Worm (Caenorhabditis elegans) whole organism, L4 larva: ENCODE data around the gene mrps-26.

Experiments used
- F26F4.8 ChIP-seq: fragments of 200-800 bp; sonication (Bioruptor generic); conservative IDR thresholded peaks from 2 replicates; pipeline ENCODE4 v1.3.6; 2022; ENCODE audit warnings: missing genetic modification characterization, missing compliant biosample characterization
- F44E2.7 ChIP-seq: fragments of 200-800 bp; sonication (Bioruptor generic); IDR thresholded peaks from 2 replicates; pipeline ENCODE4 v2.1.2; 2022; ENCODE audit warnings: missing genetic modification characterization, missing compliant biosample characterization
- T26A8.4 ChIP-seq: fragments of 200-800 bp; sonication (Bioruptor generic); IDR thresholded peaks from 2 replicates; pipeline ENCODE4 v1.3.6; 2022; ENCODE audit warnings: missing genetic modification characterization, missing compliant biosample characterization
- Y105C5A.15 ChIP-seq: fragments of 200-800 bp; sonication (Bioruptor generic); IDR thresholded peaks from 2 replicates; pipeline ENCODE4 v1.3.6; 2022; ENCODE audit warnings: missing genetic modification characterization, missing compliant biosample characterization
- Y48G9A.11 ChIP-seq: fragments of 200-800 bp; sonication (Bioruptor generic); IDR thresholded peaks from 2 replicates; pipeline ENCODE4 v1.3.6; 2022; ENCODE audit warnings: missing genetic modification reagents, missing genetic modification characterization, missing compliant biosample characterization
- ama-1 ChIP-seq: fragments of 150-350 bp; optimal IDR thresholded peaks from 2 replicates; lab custom pipeline; 2014; ENCODE audit warnings: inconsistent platforms, mixed read lengths
- attf-4 ChIP-seq: sonication (generic microtip); optimal IDR thresholded peaks from 3 replicates; lab custom pipeline; 2017; ENCODE audit warnings: missing biosample characterization, missing genetic modification characterization
- ceh-28 ChIP-seq: fragments of 150-350 bp; optimal IDR thresholded peaks from 2 replicates; lab custom pipeline; 2014; ENCODE audit warnings: missing biosample characterization, missing genetic modification reagents, missing genetic modification characterization
- ceh-82 ChIP-seq: sonication (generic microtip); optimal IDR thresholded peaks from 2 replicates; lab custom pipeline; 2017; ENCODE audit warnings: missing biosample characterization, missing genetic modification characterization
- daf-16 ChIP-seq, 3 experiments: sonication (generic microtip); optimal IDR thresholded peaks; 2 replicates each; lab custom pipeline; 2016 to 2017; ENCODE audit warnings: missing genetic modification characterization in 3 of 3, missing genetic modification reagents in 3 of 3, mild to moderate bottlenecking in 2 of 3, missing compliant biosample characterization in 2 of 3, missing biosample characterization in 1 of 3, moderate library complexity in 1 of 3
- daf-8 ChIP-seq: fragments of 200-800 bp; sonication (Bioruptor generic); IDR thresholded peaks from 2 replicates; pipeline ENCODE4 v1.3.6; 2022; ENCODE audit warnings: missing genetic modification characterization, missing compliant biosample characterization
- dpl-1 ChIP-seq: fragments of 150-350 bp; optimal IDR thresholded peaks from 2 replicates; lab custom pipeline; 2014; ENCODE audit warnings: missing biosample characterization, missing genetic modification reagents, missing genetic modification characterization
- dve-1 ChIP-seq: sonication (generic microtip); optimal IDR thresholded peaks from 2 replicates; lab custom pipeline; 2017; ENCODE audit warnings: antibody characterized with exemption, mild to moderate bottlenecking, missing genetic modification characterization, missing compliant biosample characterization; ENCODE audit not compliant: insufficient read depth
- hlh-30 ChIP-seq: sonication (generic microtip); optimal IDR thresholded peaks from 2 replicates; lab custom pipeline; 2017; ENCODE audit warnings: antibody characterized with exemption, mild to moderate bottlenecking, missing genetic modification characterization, missing compliant biosample characterization; ENCODE audit not compliant: insufficient read depth
- hmg-1.1 ChIP-seq: fragments of 200-800 bp; sonication (Bioruptor generic); IDR thresholded peaks from 2 replicates; pipeline ENCODE4 v1.3.6; 2022; ENCODE audit warnings: missing genetic modification reagents, missing genetic modification characterization, missing compliant biosample characterization
- lim-7 ChIP-seq: fragments of 200-800 bp; sonication (Bioruptor generic); IDR thresholded peaks from 2 replicates; pipeline ENCODE4 v1.3.6; 2022; ENCODE audit warnings: missing genetic modification characterization, missing compliant biosample characterization
- lin-29 ChIP-seq: fragments of 200-800 bp; sonication (Bioruptor generic); IDR thresholded peaks from 2 replicates; pipeline ENCODE4 v1.3.6; 2022; ENCODE audit warnings: missing genetic modification reagents, missing genetic modification characterization, missing compliant biosample characterization
- lin-38 ChIP-seq: fragments of 200-800 bp; sonication (Bioruptor generic); IDR thresholded peaks from 2 replicates; pipeline ENCODE4 v1.3.6; 2022; ENCODE audit warnings: missing genetic modification reagents, missing genetic modification characterization, missing compliant biosample characterization
- lin-39 ChIP-seq: fragments of 150-350 bp; optimal IDR thresholded peaks from 2 replicates; lab custom pipeline; 2014; ENCODE audit warnings: missing biosample characterization, missing genetic modification reagents, missing genetic modification characterization
- lir-3 ChIP-seq: sonication (generic microtip); optimal IDR thresholded peaks from 2 replicates; lab custom pipeline; 2016; ENCODE audit warnings: mild to moderate bottlenecking, missing genetic modification characterization, missing compliant biosample characterization
- lsy-2 ChIP-seq, 2 experiments: fragments of 150-350 bp in 1 of 2; sonication (generic microtip) in 1 of 2; optimal IDR thresholded peaks; 2 replicates each; lab custom pipeline; 2014 to 2017; ENCODE audit warnings: missing biosample characterization in 2 of 2, missing genetic modification characterization in 2 of 2
- mep-1 ChIP-seq: fragments of 150-350 bp; sonication (generic microtip); optimal IDR thresholded peaks from 3 replicates; lab custom pipeline; 2014; ENCODE audit warnings: missing biosample characterization, missing genetic modification characterization
- mes-2 ChIP-seq: sonication (generic microtip); optimal IDR thresholded peaks from 2 replicates; lab custom pipeline; 2016; ENCODE audit warnings: missing genotype, mild to moderate bottlenecking, missing genetic modification characterization, missing compliant biosample characterization; ENCODE audit not compliant: poor library complexity, severe bottlenecking
- nhr-102 ChIP-seq: sonication (generic microtip); optimal IDR thresholded peaks from 2 replicates; lab custom pipeline; 2016; ENCODE audit warnings: mild to moderate bottlenecking, missing genetic modification characterization, moderate library complexity, missing compliant biosample characterization
- nhr-111 ChIP-seq: fragments of 200-800 bp; sonication (Bioruptor generic); optimal IDR thresholded peaks from 2 replicates; lab custom pipeline; 2018; ENCODE audit warnings: mild to moderate bottlenecking, missing genetic modification characterization, missing compliant biosample characterization
- nhr-42 ChIP-seq: fragments of 200-800 bp; sonication (Bioruptor generic); IDR thresholded peaks from 2 replicates; pipeline ENCODE4 v1.3.6; 2022; ENCODE audit warnings: missing genetic modification characterization, missing compliant biosample characterization
- nhr-6 ChIP-seq: fragments of 150-350 bp; optimal IDR thresholded peaks from 2 replicates; lab custom pipeline; 2014; ENCODE audit warnings: missing biosample characterization, missing genetic modification characterization
- pha-4 ChIP-seq, 2 experiments: fragments of 150-350 bp in 1 of 2; fragments of 200-800 bp in 1 of 2; sonication (Bioruptor generic) in 1 of 2; IDR thresholded peaks in 1 of 2; optimal IDR thresholded peaks in 1 of 2; 2 replicates each; pipeline versions ENCODE4 v1.3.6 to Lab custom; 2014 to 2022; ENCODE audit warnings: missing genetic modification characterization in 2 of 2, missing genetic modification reagents in 2 of 2, missing biosample characterization in 1 of 2, missing compliant biosample characterization in 1 of 2
- php-3 ChIP-seq: fragments of 200-800 bp; sonication (Bioruptor generic); IDR thresholded peaks from 2 replicates; pipeline ENCODE4 v1.3.6; 2022; ENCODE audit warnings: missing genetic modification reagents, missing genetic modification characterization, missing compliant biosample characterization
- rbr-2 ChIP-seq: sonication (generic microtip); optimal IDR thresholded peaks from 2 replicates; lab custom pipeline; 2016; ENCODE audit warnings: missing genotype, missing genetic modification characterization, missing compliant biosample characterization
- skn-1 ChIP-seq: fragments of 150-350 bp; optimal IDR thresholded peaks from 2 replicates; lab custom pipeline; 2014; ENCODE audit warnings: missing biosample characterization, missing genetic modification characterization
- snpc-1.2 ChIP-seq: fragments of 200-800 bp; sonication (Bioruptor generic); IDR thresholded peaks from 2 replicates; pipeline ENCODE4 v1.3.6; 2022; ENCODE audit warnings: missing genetic modification reagents, missing genetic modification characterization, missing compliant biosample characterization
- spr-1 ChIP-seq: sonication (generic microtip); optimal IDR thresholded peaks from 2 replicates; lab custom pipeline; 2016; ENCODE audit warnings: mild to moderate bottlenecking, missing genetic modification characterization, missing compliant biosample characterization
- spr-3 ChIP-seq: fragments of 200-800 bp; sonication (Bioruptor generic); optimal IDR thresholded peaks from 2 replicates; lab custom pipeline; 2018; ENCODE audit warnings: mild to moderate bottlenecking, missing genetic modification characterization, missing compliant biosample characterization
- tra-1 ChIP-seq: fragments of 200-800 bp; sonication (Bioruptor generic); IDR thresholded peaks from 2 replicates; pipeline ENCODE4 v1.3.6; 2022; ENCODE audit warnings: missing genetic modification reagents, missing genetic modification characterization, missing compliant biosample characterization
- unc-62 ChIP-seq, 3 experiments: fragments of 150-350 bp in 1 of 3; sonication (generic microtip); optimal IDR thresholded peaks in 2 of 3; peaks in 1 of 3; 1 replicate in 1 of 3; 2 replicates in 2 of 3; lab custom pipeline; 2014 to 2017; ENCODE audit warnings: missing biosample characterization in 3 of 3, missing genetic modification characterization in 3 of 3, missing genetic modification reagents in 3 of 3, missing genotype in 1 of 3
- zfp-3 ChIP-seq: fragments of 200-800 bp; sonication (Bioruptor generic); conservative IDR thresholded peaks from 2 replicates; pipeline ENCODE4 v1.3.6; 2022; ENCODE audit warnings: missing genetic modification reagents, missing genetic modification characterization, missing compliant biosample characterization
- ztf-7 ChIP-seq: fragments of 150-350 bp; optimal IDR thresholded peaks from 2 replicates; lab custom pipeline; 2014; ENCODE audit warnings: missing biosample characterization, missing genetic modification characterization

The mrps-26 gene

DNA sequence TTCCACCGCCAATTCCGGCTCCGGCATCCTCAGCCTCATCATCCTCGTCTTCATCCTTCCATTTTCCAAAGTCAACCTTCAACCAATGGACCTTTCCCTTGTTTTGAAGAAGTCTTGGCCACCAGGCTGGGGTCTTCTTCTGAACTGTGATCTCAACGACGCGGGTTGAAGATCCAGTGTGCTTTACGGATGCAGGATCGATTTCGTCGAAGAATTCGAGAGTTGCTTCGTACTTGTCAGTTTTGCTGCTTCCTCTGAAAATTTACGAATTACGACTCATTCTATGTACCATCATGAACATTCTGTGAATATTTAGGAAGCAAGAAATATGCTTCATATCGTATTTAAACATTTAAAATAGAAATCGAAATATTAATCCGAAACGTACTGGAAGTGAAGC is 39.8 kb downstream of the mrps-26 start:
- 0 out of 2 replicates have a peak, but pooled peaks have one; percentile 27 for TF ChIP-seq zfp-3 (GFP tag; lab: Robert Waterston, UW)
- TF ChIP-seq attf-4 (tag; lab: Kevin White, UChicago): no peak
- TF ChIP-seq T26A8.4 (GFP tag; lab: Robert Waterston, UW): 0 out of 2 replicates have a peak, but pooled peaks have one; percentile 27

- no peak for TF ChIP-seq attf-4 (tag; lab: Kevin White, UChicago)
- TF ChIP-seq hlh-30: peak; percentile 10
- TF ChIP-seq mep-1: peak; percentile 44
- TF ChIP-seq lsy-2 (tag; optimal IDR thresholded peaks at IDR 0.05; lab: Kevin White, UChicago): peak in 1 of 2 experiments; percentile 77
- TF ChIP-seq F44E2.7 (GFP tag; lab: Robert Waterston, UW): no peak
- TF ChIP-seq dve-1 (tag; lab: Kevin White, UChicago): peak; percentile 25
- peak in 1 of 2 experiments; percentile 50 for TF ChIP-seq unc-62 (GFP tag; optimal IDR thresholded peaks at IDR 0.05 in 1 of 2; lab: Kevin White, UChicago)
- no peak for TF ChIP-seq unc-62 (tag; optimal IDR thresholded peaks at IDR 0.05; lab: Kevin White, UChicago)
- TF ChIP-seq skn-1: no peak
- peak; percentile 25 for TF ChIP-seq rbr-2 (tag; lab: Kevin White, UChicago)
- TF ChIP-seq daf-8 (GFP tag; lab: Robert Waterston, UW): no peak
- TF ChIP-seq mes-2: peak; percentile 71
- TF ChIP-seq spr-3: no peak
- peak; percentile 17 for TF ChIP-seq ztf-7 (tag; lab: Kevin White, UChicago)
- no peak for TF ChIP-seq pha-4 (GFP tag; IDR thresholded peaks at IDR 0.05; lab: Robert Waterston, UW)
- peak; percentile 75 for TF ChIP-seq pha-4 (tag; optimal IDR thresholded peaks at IDR 0.05; lab: Kevin White, UChicago)
- TF ChIP-seq dpl-1 (GFP tag; lab: Kevin White, UChicago): peak; percentile 60
- no peak for TF ChIP-seq daf-16 (GFP tag; optimal IDR thresholded peaks at IDR 0.05; lab: Kevin White, UChicago)
- peak; percentile 24 for TF ChIP-seq daf-16 (tag; optimal IDR thresholded peaks at IDR 0.05; lab: Kevin White, UChicago)
Measured at ce11 chrIII:5274715-5275355, 40.4 kb downstream of the mrps-26 start, which contains the start of the genes daf-41 and toc-1. TSS of gene daf-41 (minus strand) at chrIII:5274765. TSS of gene toc-1 (plus strand) at chrIII:5275251.

DNA sequence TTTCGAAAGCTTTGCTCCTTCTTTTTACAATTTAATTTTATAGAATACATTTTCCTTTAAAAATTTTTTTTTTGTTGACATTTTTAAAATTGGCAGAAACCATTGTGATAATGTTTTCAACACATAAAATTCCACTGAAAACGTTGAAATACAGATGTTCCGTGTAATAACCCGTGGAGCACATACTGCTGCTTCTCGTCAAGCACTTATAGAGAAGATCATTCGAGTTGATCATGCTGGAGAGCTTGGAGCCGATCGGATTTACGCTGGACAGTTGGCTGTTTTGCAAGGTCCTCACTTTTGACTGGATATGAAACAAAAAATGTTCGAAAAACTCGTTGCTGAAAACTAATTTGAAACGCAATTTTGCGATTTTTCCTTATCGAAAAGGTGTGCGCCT is 43.3 kb downstream of the mrps-26 start, which contains the start of gene clk-1:
TSS of gene clk-1 (plus strand) at position 155 of the 400 bp plus-strand sequence.
- TF ChIP-seq F26F4.8 (GFP tag; lab: Robert Waterston, UW) (0 out of 2 replicates have a peak, but pooled peaks have one; percentile 56), unc-62 (GFP tag; optimal IDR thresholded peaks at IDR 0.05 in 1 of 2; lab: Kevin White, UChicago) (peak in 1 of 2 experiments; percentile 24), unc-62 (tag; optimal IDR thresholded peaks at IDR 0.05; lab: Kevin White, UChicago) (no peak), ama-1 (lab: Kevin White, UChicago) (peak; percentile 50), nhr-111 (GFP tag; lab: Kevin White, UChicago) (peak; percentile 31), nhr-102 (tag; lab: Kevin White, UChicago) (peak; percentile 13), nhr-42 (peak; percentile 50; the same call in 1 of the 2 replicates), Y48G9A.11 (0 out of 2 replicates have a peak, but pooled peaks have one; percentile 7), lin-39 (no peak), lin-38 (GFP tag; lab: Robert Waterston, UW) (no peak), dve-1 (tag; lab: Kevin White, UChicago) (no peak), Y105C5A.15 (GFP tag; lab: Robert Waterston, UW) (0 out of 2 replicates have a peak, but pooled peaks have one; percentile 12)

DNA sequence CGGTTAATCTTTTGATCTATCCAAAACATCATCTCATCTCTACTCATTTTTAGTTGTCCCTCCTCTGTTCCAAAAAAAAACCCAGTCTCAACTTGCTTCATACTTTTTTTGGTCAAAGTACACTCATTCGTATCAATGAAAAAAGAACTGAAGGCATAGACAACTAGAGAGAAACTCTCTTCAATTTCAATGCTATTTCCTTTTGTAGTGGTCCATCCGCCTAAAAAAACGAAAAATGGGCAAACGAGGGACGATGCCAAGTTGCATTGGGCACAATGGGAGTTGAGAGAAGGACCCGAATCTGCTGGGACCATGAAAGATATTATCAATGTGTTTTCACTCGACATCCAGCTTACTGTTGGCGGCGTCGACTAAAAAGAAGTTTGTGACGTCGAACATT is 45.8 kb downstream of the mrps-26 start:
- TF ChIP-seq lir-3 (tag; lab: Kevin White, UChicago) (no peak), php-3 (GFP tag; lab: Robert Waterston, UW) (no peak), hmg-1.1 (0 out of 2 replicates have a peak, but pooled peaks have one; percentile 9), lim-7 (GFP tag; lab: Robert Waterston, UW) (no peak), lin-29 (GFP tag; lab: Robert Waterston, UW) (no peak), ceh-82 (tag; lab: Kevin White, UChicago) (no peak), nhr-102 (tag; lab: Kevin White, UChicago) (no peak), lsy-2 (tag; optimal IDR thresholded peaks at IDR 0.05; lab: Kevin White, UChicago) (peak in 1 of 2 experiments; percentile 64), nhr-6 (no peak), tra-1 (GFP tag; lab: Robert Waterston, UW) (0 out of 2 replicates have a peak, but pooled peaks have one; percentile 29), dve-1 (tag; lab: Kevin White, UChicago) (no peak), snpc-1.2 (GFP tag; lab: Robert Waterston, UW) (no peak), zfp-3 (GFP tag; lab: Robert Waterston, UW) (no peak), spr-1 (tag; lab: Kevin White, UChicago) (no peak), mep-1 (peak; percentile 12), ceh-28 (tag; lab: Kevin White, UChicago) (no peak), rbr-2 (tag; lab: Kevin White, UChicago) (peak; percentile 11)
